Fruit fly (Drosophila melanogaster): ENCODE measurements around the gene Vtld.

Gene Vtld

dm6 chr3L:19790929-19791687 is 30.9 kb downstream of the Vtld start (continued):
- TF ChIP-seq Neu2 (GFP tag; optimal IDR thresholded peaks at IDR 0.05; ENCODE audit: borderline replicate concordance) (no peak), Lhr (GFP tag; optimal IDR thresholded peaks at IDR 0.05) (no peak), stc (GFP tag; IDR thresholded peaks at IDR 0.05) (peak; percentile 25; the same call in 1 of the 2 replicates), CG2678 (tag; optimal IDR thresholded peaks at IDR 0.05) (peak; percentile 77), Dip2 (GFP tag; IDR thresholded peaks at IDR 0.05) (no peak), H15 (GFP tag; IDR thresholded peaks at IDR 0.05) (no peak), CG18764 (GFP tag; optimal IDR thresholded peaks at IDR 0.05) (peak; percentile 15), ssp (GFP tag; IDR thresholded peaks at IDR 0.05) (peak; percentile 55), CG16815 (GFP tag; optimal IDR thresholded peaks at IDR 0.05) (peak; percentile 71), CG6813 (GFP tag; optimal IDR thresholded peaks at IDR 0.05) (no peak), mld (GFP tag; IDR thresholded peaks at IDR 0.05; ENCODE audit: partially characterized antibody) (no peak), esg (GFP tag; conservative IDR thresholded peaks at IDR 0.05) (peak; percentile 38), oc (tag; optimal IDR thresholded peaks at IDR 0.05) (no peak), Ptx1 (GFP tag; IDR thresholded peaks at IDR 0.05) (peak; percentile 61), MTF-1 (GFP tag; optimal IDR thresholded peaks at IDR 0.05; ENCODE audit: borderline replicate concordance) (no peak), unc-4 (GFP tag; IDR thresholded peaks at IDR 0.05; ENCODE audit: partially characterized antibody) (0 out of 2 replicates have a peak, but pooled peaks have one; percentile 38), eve (GFP tag; optimal IDR thresholded peaks at IDR 0.05) (peak in 1 of 2 experiments; percentile 88), Fer2 (tag; optimal IDR thresholded peaks at IDR 0.05) (peak; percentile 53), CG6765 (GFP tag; optimal IDR thresholded peaks at IDR 0.05) (peak; percentile 17), Dip3 (GFP tag; optimal IDR thresholded peaks at IDR 0.05) (peak; percentile 60), Spps (tag; optimal IDR thresholded peaks at IDR 0.05) (peak; percentile 45), Antp (GFP tag; optimal IDR thresholded peaks at IDR 0.05) (peak; percentile 51), Hey (tag; optimal IDR thresholded peaks at IDR 0.05) (no peak), mam (GFP tag; optimal IDR thresholded peaks at IDR 0.05) (peak; percentile 67), CG6272 (GFP tag; IDR thresholded peaks at IDR 0.05) (no peak), CG3838 (GFP tag; optimal IDR thresholded peaks at IDR 0.05) (peak; percentile 19), CG3163 (GFP tag; optimal IDR thresholded peaks at IDR 0.05) (peak; percentile 16), tll (GFP tag; optimal IDR thresholded peaks at IDR 0.05) (no peak), CG8388 (GFP tag; optimal IDR thresholded peaks at IDR 0.05) (peak; percentile 47), odd (GFP tag; optimal IDR thresholded peaks at IDR 0.05) (no peak), Rfx (GFP tag; IDR thresholded peaks at IDR 0.05) (peak; percentile 56), tap (tag; optimal IDR thresholded peaks at IDR 0.05) (no peak), CG12942 (GFP tag; optimal IDR thresholded peaks at IDR 0.05) (peak; percentile 51), CG10462 (GFP tag; optimal IDR thresholded peaks at IDR 0.05) (peak; percentile 46), CoRest (tag; optimal IDR thresholded peaks at IDR 0.05) (peak; percentile 83), hkb (optimal IDR thresholded peaks at IDR 0.05) (no peak), hkb (GFP tag; IDR thresholded peaks at IDR 0.05) (0 out of 2 replicates have a peak, but pooled peaks have one; percentile 23), CG13894 (tag; optimal IDR thresholded peaks at IDR 0.05) (peak; percentile 20), E2f2 (GFP tag; IDR thresholded peaks at IDR 0.05) (peak; percentile 17), E2f1 (GFP tag; IDR thresholded peaks at IDR 0.05) (peak; percentile 38), maf-S (GFP tag; optimal IDR thresholded peaks at IDR 0.05) (peak; percentile 44), BEAF-32 (GFP tag; optimal IDR thresholded peaks at IDR 0.05) (peak; percentile 12), Xrp1 (GFP tag; IDR thresholded peaks at IDR 0.05) (peak; percentile 46; the same call in 1 of the 2 replicates), tgo (GFP tag; IDR thresholded peaks at IDR 0.05) (peak; percentile 26; the same call in 1 of the 3 replicates), jigr1 (GFP tag; IDR thresholded peaks at IDR 0.05) (no peak), NK7.1 (GFP tag; optimal IDR thresholded peaks at IDR 0.05) (peak; percentile 13), fd3F (GFP tag; optimal IDR thresholded peaks at IDR 0.05) (peak; percentile 49), nom (GFP tag; optimal IDR thresholded peaks at IDR 0.05) (no peak), inv (GFP tag; IDR thresholded peaks at IDR 0.05; ENCODE audit: partially characterized antibody) (no peak)

Measured in whole organism, embryonic.